Worm (Caenorhabditis elegans) whole organism, L4 larva: Measurements from ENCODE around the gene Y64G10A.10.

Experiments
- ceh-44 ChIP-seq: fragments of 200-800 bp; sonication (Bioruptor generic); IDR thresholded peaks from 2 replicates; pipeline ENCODE4 v1.3.6; 2022; ENCODE audit warnings: missing genetic modification reagents, missing genetic modification characterization, missing compliant biosample characterization
- ctbp-1 ChIP-seq: fragments of 200-800 bp; sonication (Bioruptor generic); IDR thresholded peaks from 2 replicates; pipeline ENCODE4 v1.3.6; 2022; ENCODE audit warnings: missing genetic modification reagents, missing genetic modification characterization, missing compliant biosample characterization
- fos-1 ChIP-seq: fragments of 150-350 bp; optimal IDR thresholded peaks from 2 replicates; lab custom pipeline; 2014; ENCODE audit warnings: missing biosample characterization, missing genetic modification characterization
- gei-8 ChIP-seq: fragments of 200-800 bp; sonication (Bioruptor generic); optimal IDR thresholded peaks from 2 replicates; lab custom pipeline; 2018; ENCODE audit warnings: mild to moderate bottlenecking, missing genetic modification characterization, missing compliant biosample characterization
- mep-1 ChIP-seq: fragments of 150-350 bp; sonication (generic microtip); optimal IDR thresholded peaks from 3 replicates; lab custom pipeline; 2014; ENCODE audit warnings: missing biosample characterization, missing genetic modification characterization
- spr-1 ChIP-seq: sonication (generic microtip); optimal IDR thresholded peaks from 2 replicates; lab custom pipeline; 2016; ENCODE audit warnings: mild to moderate bottlenecking, missing genetic modification characterization, missing compliant biosample characterization
- unc-130 ChIP-seq: sonication (generic microtip); optimal IDR thresholded peaks from 2 replicates; lab custom pipeline; 2016; ENCODE audit warnings: missing genetic modification reagents, missing genetic modification characterization, missing compliant biosample characterization
- unc-62 ChIP-seq, 3 experiments: fragments of 150-350 bp in 1 of 3; sonication (generic microtip); optimal IDR thresholded peaks in 2 of 3; peaks in 1 of 3; 1 replicate in 1 of 3; 2 replicates in 2 of 3; lab custom pipeline; 2014 to 2017; ENCODE audit warnings: missing biosample characterization in 3 of 3, missing genetic modification characterization in 3 of 3, missing genetic modification reagents in 3 of 3, missing genotype in 1 of 3

- TF ChIP-seq spr-1 (tag; lab: Kevin White, UChicago) (no peak), unc-62 (GFP tag; optimal IDR thresholded peaks at IDR 0.05 in 1 of 2; lab: Kevin White, UChicago) (no peak), unc-62 (tag; optimal IDR thresholded peaks at IDR 0.05; lab: Kevin White, UChicago) (no peak), unc-130 (GFP tag; lab: Kevin White, UChicago) (no peak), ceh-44 (GFP tag; lab: Robert Waterston, UW) (no peak), ctbp-1 (GFP tag; lab: Robert Waterston, UW) (no peak), gei-8 (GFP tag; lab: Kevin White, UChicago) (no peak), fos-1 (no peak), mep-1 (tag; lab: Kevin White, UChicago) (no peak)
Measured at ce11 chrIV:14215777-14216176, 25.5 kb downstream of the Y64G10A.10 start.
